Fruit fly (Drosophila melanogaster): ENCODE data around the gene orb2.

DNA sequence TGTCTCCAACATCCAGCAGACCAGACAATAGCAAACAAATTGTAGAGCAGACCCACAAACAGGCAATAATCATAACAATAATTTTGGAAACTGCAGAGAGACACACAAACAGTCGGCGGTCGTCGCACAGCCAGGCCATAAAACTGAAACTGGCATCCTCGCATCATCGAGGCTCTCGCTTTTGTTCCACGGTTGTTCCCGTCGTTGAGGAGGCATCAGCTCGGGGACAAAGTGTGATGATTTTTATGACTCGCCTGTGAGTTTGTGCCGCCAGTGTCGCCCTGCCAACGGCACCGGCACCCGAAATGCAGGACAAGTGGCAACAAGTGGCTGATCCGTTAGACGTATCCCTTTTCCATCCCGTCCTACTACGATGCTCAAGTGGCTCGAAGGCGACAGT is 49.1 kb upstream of the orb2 start:
- TF ChIP-seq cwo (GFP tag; optimal IDR thresholded peaks at IDR 0.05) (no peak), pnt (GFP tag; optimal IDR thresholded peaks at IDR 0.05) (no peak), YL-1 (GFP tag; optimal IDR thresholded peaks at IDR 0.05) (no peak), CG14710 (tag; optimal IDR thresholded peaks at IDR 0.05) (no peak), CG13123 (GFP tag; optimal IDR thresholded peaks at IDR 0.05) (no peak), D19A (tag; optimal IDR thresholded peaks at IDR 0.05) (no peak), B-H2 (GFP tag; optimal IDR thresholded peaks at IDR 0.05) (no peak), Kr (GFP tag; optimal IDR thresholded peaks at IDR 0.05) (no peak)

Measured in whole organism, embryonic.